In the genomic region with DNA sequence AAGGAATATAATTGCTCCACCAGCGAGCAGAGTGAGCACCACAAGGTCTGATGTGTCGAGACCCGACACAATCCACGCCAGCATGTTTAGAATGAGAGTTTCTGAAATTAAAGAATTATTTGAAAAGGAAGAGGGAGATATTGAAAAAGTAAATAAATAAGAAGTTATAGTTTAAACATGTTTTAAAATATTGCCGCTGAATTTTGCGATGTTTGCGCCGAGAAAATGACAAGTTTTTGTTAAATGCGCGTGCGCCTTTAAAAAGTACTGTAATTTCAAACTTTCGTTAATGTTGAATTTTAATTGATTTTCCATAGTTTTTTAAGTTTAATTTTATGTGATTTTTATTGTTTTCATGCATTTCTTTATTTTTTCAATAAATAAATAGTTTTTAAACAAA, we compare ENCODE assay signal across 2 worm cellular contexts.
TF ChIP-seq lines count a peak whose summit lies in the region.

A gene (minus strand): TSS at position 101 of the 400 bp plus-strand sequence.

TF ChIP-seq in whole organism, L4 larva, 104 proteins besides CTCF, POLR2A, EP300 and RAD21:
- no peak for TF ChIP-seq jun-1 (tag; optimal IDR thresholded peaks at IDR 0.05; lab: Kevin White, UChicago)
- TF ChIP-seq Y48G9A.11 (GFP tag; IDR thresholded peaks at IDR 0.05; lab: Robert Waterston, UW): no peak
- TF ChIP-seq ceh-82 (tag; optimal IDR thresholded peaks at IDR 0.05; lab: Kevin White, UChicago): no peak
- TF ChIP-seq pha-4 (GFP tag; IDR thresholded peaks at IDR 0.05; lab: Robert Waterston, UW): 0 out of 2 replicates have a peak, but pooled peaks have one; percentile 31
- no peak for TF ChIP-seq pha-4 (tag; optimal IDR thresholded peaks at IDR 0.05; lab: Kevin White, UChicago)
- no peak for TF ChIP-seq dmd-8 (GFP tag; IDR thresholded peaks at IDR 0.05; lab: Robert Waterston, UW)
- TF ChIP-seq lsy-2 (tag; optimal IDR thresholded peaks at IDR 0.05; lab: Kevin White, UChicago): no peak
- no peak for TF ChIP-seq lin-39 (tag; optimal IDR thresholded peaks at IDR 0.05; lab: Kevin White, UChicago)
- no peak for TF ChIP-seq unc-62 (GFP tag; optimal IDR thresholded peaks at IDR 0.05 in 1 of 2; lab: Kevin White, UChicago)
- TF ChIP-seq unc-62 (tag; optimal IDR thresholded peaks at IDR 0.05; lab: Kevin White, UChicago): no peak
- TF ChIP-seq zfp-3 (GFP tag; conservative IDR thresholded peaks at IDR 0.05; lab: Robert Waterston, UW): no peak

TF ChIP-seq in whole organism, young adult, 124 proteins besides CTCF, POLR2A, EP300 and RAD21:
- TF ChIP-seq attf-6 (GFP tag; IDR thresholded peaks at IDR 0.05; lab: Robert Waterston, UW): peak; percentile 32; the same call in 1 of the 2 replicates
- TF ChIP-seq egl-18 (GFP tag; IDR thresholded peaks at IDR 0.05; lab: Robert Waterston, UW): 0 out of 2 replicates have a peak, but pooled peaks have one; percentile 31
- no peak for TF ChIP-seq ztf-25 (GFP tag; IDR thresholded peaks at IDR 0.05; lab: Robert Waterston, UW)
- TF ChIP-seq zfh-2 (GFP tag; conservative IDR thresholded peaks at IDR 0.05; lab: Robert Waterston, UW): no peak
